Worm (Caenorhabditis elegans): ENCODE measurements around the gene pxl-1.

DNA sequence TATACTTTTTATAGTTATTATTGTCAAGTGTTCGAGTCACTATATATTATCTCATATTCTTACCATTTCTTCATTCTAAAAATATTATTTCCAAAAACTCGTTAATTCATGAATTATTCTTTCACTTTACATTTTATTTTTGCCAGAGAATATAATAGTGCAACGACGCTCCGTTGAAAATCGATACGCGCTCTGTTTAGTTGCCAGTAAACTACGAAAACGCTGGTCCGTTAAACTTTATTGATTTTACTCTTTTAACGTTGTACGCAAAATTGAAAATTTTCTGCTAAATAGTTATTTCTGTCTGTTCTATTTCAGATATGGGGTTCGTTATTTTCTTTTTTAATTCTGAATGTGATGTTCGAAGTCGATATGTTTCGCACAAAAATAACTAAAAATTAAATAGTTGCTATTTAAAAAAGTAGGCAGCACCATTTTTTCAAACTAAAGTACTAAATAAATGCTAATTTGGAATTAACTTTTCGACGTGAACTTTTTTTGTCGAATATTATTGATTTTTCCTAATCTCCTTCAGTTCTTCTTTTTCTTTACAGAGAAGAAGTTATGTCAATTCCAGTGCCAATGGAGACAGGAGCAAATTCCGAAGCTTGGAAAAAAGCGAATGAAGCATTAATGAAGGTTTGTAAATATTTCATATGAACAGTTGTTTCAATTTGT lies 16.4 kb downstream of the pxl-1 start, which contains the start of gene hpo-10:
- TF ChIP-seq fos-1 (tag; optimal IDR thresholded peaks at IDR 0.05) (no peak), nhr-11 (tag; optimal IDR thresholded peaks at IDR 0.05) (no peak), nhr-237 (tag; optimal IDR thresholded peaks at IDR 0.05) (no peak), unc-98 (GFP tag; IDR thresholded peaks at IDR 0.05) (no peak), swsn-7 (tag; optimal IDR thresholded peaks at IDR 0.05) (no peak), skn-1 (tag; optimal IDR thresholded peaks at IDR 0.05) (no peak), egl-27 (tag; optimal IDR thresholded peaks at IDR 0.05) (no peak), rnt-1 (tag; optimal IDR thresholded peaks at IDR 0.05) (no peak), tbx-2 (tag; optimal IDR thresholded peaks at IDR 0.05) (no peak)

Data from whole organism, L1 larva.